Fruit fly (Drosophila melanogaster) whole organism, wandering third instar larva: Measurements from ENCODE around the gene Kots.

Experiments used
- CG9705 ChIP-seq: fragments of 200-800 bp; sonication (Bioruptor generic); optimal IDR thresholded peaks from 2 replicates; lab custom pipeline; 2018; ENCODE audit warnings: missing biosample characterization, mild to moderate bottlenecking, missing genetic modification characterization
- CrebA ChIP-seq: fragments of 200-800 bp; sonication (Bioruptor generic); optimal IDR thresholded peaks from 2 replicates; lab custom pipeline; 2016; ENCODE audit warnings: missing biosample characterization, mild to moderate bottlenecking, missing genetic modification characterization, borderline replicate concordance
- GATAd ChIP-seq: sonication (Bioruptor generic); optimal IDR thresholded peaks from 2 replicates; lab custom pipeline; 2016; ENCODE audit warnings: missing biosample characterization, missing genetic modification characterization
- HLH106 ChIP-seq: fragments of 200-800 bp; optimal IDR thresholded peaks from 3 replicates; lab custom pipeline; 2019; ENCODE audit warnings: missing biosample characterization, mild to moderate bottlenecking, missing genetic modification characterization, moderate library complexity
- Hnf4 ChIP-seq: fragments of 200-800 bp; sonication (Bioruptor generic); optimal IDR thresholded peaks from 2 replicates; lab custom pipeline; 2016; ENCODE audit warnings: missing biosample characterization, mild to moderate bottlenecking, missing genetic modification characterization
- Hr83 ChIP-seq: fragments of 200-300 bp; sonication (Bioruptor generic); optimal IDR thresholded peaks from 2 replicates; lab custom pipeline; 2016; ENCODE audit warnings: missing biosample characterization, mild to moderate bottlenecking, missing genetic modification characterization, moderate library complexity; ENCODE audit not compliant: poor library complexity, severe bottlenecking
- Jra ChIP-seq: sonication (Bioruptor generic); optimal IDR thresholded peaks from 2 replicates; lab custom pipeline; 2016; ENCODE audit warnings: missing biosample characterization, missing genetic modification characterization
- Mio ChIP-seq: sonication (Bioruptor generic); optimal IDR thresholded peaks from 2 replicates; lab custom pipeline; 2016; ENCODE audit warnings: missing biosample characterization, missing genetic modification characterization
- N ChIP-seq: fragments of >200 bp; optimal IDR thresholded peaks from 2 replicates; lab custom pipeline; 2018; ENCODE audit warnings: missing biosample characterization, missing external identifiers, missing genetic modification characterization
- OdsH ChIP-seq: fragments of 200-800 bp; sonication (Bioruptor generic); optimal IDR thresholded peaks from 2 replicates; lab custom pipeline; 2016; ENCODE audit warnings: missing biosample characterization, mild to moderate bottlenecking, missing genetic modification characterization
- Rel ChIP-seq, 2 experiments: fragments of 200-800 bp; sonication (Bioruptor generic) in 1 of 2; optimal IDR thresholded peaks; 2 replicates in 1 of 2; 3 replicates in 1 of 2; lab custom pipeline; 2016 to 2019; ENCODE audit warnings: mild to moderate bottlenecking in 2 of 2, missing biosample characterization in 2 of 2, missing genetic modification characterization in 2 of 2, moderate library complexity in 1 of 2
- Sp1 ChIP-seq: fragments of 200-800 bp; sonication (Bioruptor generic); optimal IDR thresholded peaks from 3 replicates; lab custom pipeline; 2019; ENCODE audit warnings: missing biosample characterization, mild to moderate bottlenecking, missing genetic modification characterization, moderate library complexity
- Vsx2 ChIP-seq: fragments of 200-300, 225-300 bp; sonication (Bioruptor generic); optimal IDR thresholded peaks from 2 replicates; lab custom pipeline; 2018; ENCODE audit warnings: missing biosample characterization, missing genetic modification characterization; ENCODE audit not compliant: partially characterized antibody
- br ChIP-seq: fragments of 200-800 bp; sonication (Bioruptor generic); optimal IDR thresholded peaks from 2 replicates; lab custom pipeline; 2016; ENCODE audit warnings: missing biosample characterization, missing genetic modification characterization
- brk ChIP-seq: fragments of 200-800 bp; sonication (Bioruptor generic); optimal IDR thresholded peaks from 2 replicates; lab custom pipeline; 2016; ENCODE audit warnings: missing biosample characterization, mild to moderate bottlenecking, missing genetic modification characterization
- dmrt93B ChIP-seq: fragments of 200-800 bp; sonication (Bioruptor generic); optimal IDR thresholded peaks from 2 replicates; lab custom pipeline; 2018; ENCODE audit warnings: missing biosample characterization, mild to moderate bottlenecking, missing genetic modification characterization
- ey ChIP-seq: fragments of 200-800 bp; sonication (Bioruptor generic); optimal IDR thresholded peaks from 2 replicates; lab custom pipeline; 2016; ENCODE audit warnings: missing biosample characterization, missing genetic modification characterization
- foxo ChIP-seq, 2 experiments: fragments of 200-800 bp; sonication (Bioruptor generic); optimal IDR thresholded peaks; 2 replicates in 1 of 2; 3 replicates in 1 of 2; lab custom pipeline; 2016 to 2017; ENCODE audit warnings: missing biosample characterization in 2 of 2, missing genetic modification characterization in 2 of 2
- fru ChIP-seq: fragments of 200-800 bp; sonication (Bioruptor generic); optimal IDR thresholded peaks from 3 replicates; lab custom pipeline; 2016; ENCODE audit warnings: missing biosample characterization, mild to moderate bottlenecking, missing genetic modification characterization
- h ChIP-seq: fragments of 200-800 bp; sonication (Bioruptor generic); optimal IDR thresholded peaks from 3 replicates; lab custom pipeline; 2016; ENCODE audit warnings: missing biosample characterization, mild to moderate bottlenecking, missing genetic modification characterization
- pan ChIP-seq: fragments of >200 bp; optimal IDR thresholded peaks from 2 replicates; lab custom pipeline; 2017
- psq ChIP-seq: fragments of 200-800 bp; sonication (Bioruptor generic); optimal IDR thresholded peaks from 3 replicates; lab custom pipeline; 2017; ENCODE audit warnings: missing biosample characterization, mild to moderate bottlenecking, missing genetic modification characterization, moderate library complexity
- rgr ChIP-seq: fragments of 200-800 bp; sonication (Bioruptor generic); optimal IDR thresholded peaks from 3 replicates; lab custom pipeline; 2016; ENCODE audit warnings: missing biosample characterization, mild to moderate bottlenecking, missing genetic modification characterization
- sage ChIP-seq: fragments of 200-800 bp; sonication (Bioruptor generic); optimal IDR thresholded peaks from 2 replicates; lab custom pipeline; 2016; ENCODE audit warnings: missing biosample characterization, mild to moderate bottlenecking, missing genetic modification characterization
- sv ChIP-seq: fragments of 200-800 bp; sonication (Bioruptor generic); optimal IDR thresholded peaks from 3 replicates; lab custom pipeline; 2016; ENCODE audit warnings: missing biosample characterization, missing genetic modification characterization
- tai ChIP-seq: sonication (Bioruptor generic); optimal IDR thresholded peaks from 2 replicates; lab custom pipeline; 2016; ENCODE audit warnings: missing biosample characterization, missing genetic modification characterization
- usp ChIP-seq: fragments of >200 bp; optimal IDR thresholded peaks from 2 replicates; lab custom pipeline; 2017; ENCODE audit warnings: missing biosample characterization, missing genetic modification characterization
- woc ChIP-seq: sonication (Bioruptor generic); optimal IDR thresholded peaks from 2 replicates; lab custom pipeline; 2016; ENCODE audit warnings: missing biosample characterization, mild to moderate bottlenecking, missing genetic modification characterization

Gene Kots

DNA sequence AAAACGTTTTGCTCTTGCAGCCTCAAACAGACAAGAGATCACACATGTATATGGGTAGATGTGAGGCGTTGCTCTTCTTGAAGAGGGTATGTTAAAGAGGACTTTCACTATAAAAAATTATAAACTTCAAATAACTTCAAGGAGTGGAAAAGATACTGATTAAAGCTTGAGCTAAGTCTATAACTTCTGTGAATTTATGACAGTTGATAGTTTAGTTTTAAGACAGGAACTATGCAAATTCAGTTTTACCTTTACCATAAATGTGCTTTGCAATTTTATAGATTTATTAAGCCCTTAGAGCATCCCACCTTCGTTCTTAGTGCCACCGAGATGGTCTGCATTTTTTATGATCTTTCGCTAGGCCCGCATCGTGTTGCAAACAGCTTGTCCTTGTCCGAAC lies 47.4 kb downstream of the Kots start:
- TF ChIP-seq foxo (GFP tag; optimal IDR thresholded peaks at IDR 0.05; lab: Kevin White, UChicago): peak in 1 of 2 experiments; percentile 16
- peak; percentile 22 for TF ChIP-seq woc (GFP tag; lab: Kevin White, UChicago)
- no peak for TF ChIP-seq Hnf4 (GFP tag; lab: Kevin White, UChicago)
- peak; percentile 21 for TF ChIP-seq h (GFP tag; lab: Kevin White, UChicago)

DNA sequence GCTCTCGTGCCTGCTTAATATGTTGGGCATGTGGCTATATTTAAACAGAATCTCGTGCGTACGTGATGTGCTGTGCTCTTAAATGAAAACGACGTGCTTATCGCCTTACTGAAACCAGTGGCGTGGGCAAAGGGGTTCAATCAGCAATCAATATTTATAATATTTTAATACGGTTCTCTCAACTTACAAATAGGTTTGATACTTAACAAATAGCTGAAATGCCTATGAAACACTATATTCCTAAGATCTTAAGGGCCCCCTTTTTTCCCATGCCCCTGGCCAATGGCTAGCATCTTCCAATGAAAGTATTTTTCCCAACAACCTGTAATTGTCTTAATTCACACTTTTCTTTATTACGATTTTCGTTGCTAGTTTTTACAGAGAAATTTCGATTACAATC lies 48.3 kb downstream of the Kots start:
- peak; percentile 27 for TF ChIP-seq dmrt93B (GFP tag; lab: Kevin White, UChicago)
- no peak for TF ChIP-seq CrebA
- TF ChIP-seq psq (GFP tag; lab: Kevin White, UChicago): peak; percentile 41
- TF ChIP-seq usp (GFP tag; lab: Kevin White, UChicago): no peak
- no peak for TF ChIP-seq Rel (GFP tag; optimal IDR thresholded peaks at IDR 0.05; lab: Kevin White, UChicago)
- TF ChIP-seq Rel (tag; optimal IDR thresholded peaks at IDR 0.05; lab: Kevin White, UChicago): no peak
- TF ChIP-seq CG9705 (GFP tag; lab: Kevin White, UChicago): no peak
- TF ChIP-seq woc (GFP tag; lab: Kevin White, UChicago): no peak
- TF ChIP-seq pan (lab: Kevin White, UChicago): no peak
- TF ChIP-seq Sp1 (GFP tag; lab: Kevin White, UChicago): peak; percentile 57
- peak; percentile 52 for TF ChIP-seq sv
- no peak for TF ChIP-seq brk (GFP tag; lab: Kevin White, UChicago)
- TF ChIP-seq h (GFP tag; lab: Kevin White, UChicago): peak; percentile 73
- TF ChIP-seq br (GFP tag; lab: Kevin White, UChicago): peak; percentile 69
- TF ChIP-seq ey (GFP tag; lab: Kevin White, UChicago): peak; percentile 54
- TF ChIP-seq tai (GFP tag; lab: Kevin White, UChicago): peak; percentile 38
- TF ChIP-seq sage (GFP tag; lab: Kevin White, UChicago): no peak
- peak in 1 of 2 experiments; percentile 67 for TF ChIP-seq foxo (GFP tag; optimal IDR thresholded peaks at IDR 0.05; lab: Kevin White, UChicago)
- no peak for TF ChIP-seq Hr83
- peak; percentile 53 for TF ChIP-seq rgr (GFP tag; lab: Kevin White, UChicago)
- peak; percentile 67 for TF ChIP-seq HLH106 (tag; lab: Kevin White, UChicago)
- TF ChIP-seq OdsH: peak; percentile 68
- TF ChIP-seq fru (GFP tag; lab: Kevin White, UChicago): peak; percentile 48
- TF ChIP-seq Hnf4 (GFP tag; lab: Kevin White, UChicago): peak; percentile 58

DNA sequence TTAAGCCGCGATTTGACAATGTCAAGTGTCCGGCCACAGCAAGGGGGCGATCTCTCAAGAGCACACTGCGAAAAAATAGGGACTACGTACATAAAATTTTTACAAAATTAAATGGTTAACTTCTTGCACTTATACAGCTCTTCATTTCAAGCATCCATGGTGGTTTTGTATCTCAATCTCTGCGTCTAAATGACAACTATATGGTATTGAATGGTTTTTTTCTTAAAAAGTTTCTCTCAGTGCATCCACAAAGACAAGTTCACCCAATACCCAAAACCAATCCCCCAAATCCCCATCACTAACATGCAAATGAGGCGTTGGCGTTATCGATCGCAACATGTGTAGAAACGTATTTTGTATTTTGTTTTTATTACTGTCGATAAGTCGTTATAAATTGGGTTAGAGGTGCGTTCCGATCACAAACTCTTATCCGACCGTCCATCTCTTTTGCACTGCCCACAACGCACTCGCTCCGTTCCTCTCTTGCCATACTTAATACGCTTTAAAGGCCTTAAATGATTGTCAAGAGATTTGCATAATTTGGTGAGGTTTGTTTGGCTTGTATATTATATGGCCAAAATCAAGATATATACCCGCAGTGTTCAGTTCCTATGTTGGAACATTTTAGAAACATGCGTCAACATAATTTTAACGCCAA lies 49.1 kb downstream of the Kots start:
- TF ChIP-seq Sp1 (GFP tag; lab: Kevin White, UChicago): peak; percentile 35
- TF ChIP-seq h (GFP tag; lab: Kevin White, UChicago): peak; percentile 68
- no peak for TF ChIP-seq GATAd (GFP tag; lab: Kevin White, UChicago)
- peak; percentile 34 for TF ChIP-seq psq (GFP tag; lab: Kevin White, UChicago)
- TF ChIP-seq HLH106 (tag; lab: Kevin White, UChicago): peak; percentile 61
- peak; percentile 46 for TF ChIP-seq OdsH
- peak; percentile 6 for TF ChIP-seq woc (GFP tag; lab: Kevin White, UChicago)
- TF ChIP-seq foxo (GFP tag; optimal IDR thresholded peaks at IDR 0.05; lab: Kevin White, UChicago): peak in 1 of 2 experiments; percentile 69
- no peak for TF ChIP-seq Hr83
- peak; percentile 17 for TF ChIP-seq dmrt93B (GFP tag; lab: Kevin White, UChicago)
- TF ChIP-seq sv: peak; percentile 53
- TF ChIP-seq Jra (GFP tag; lab: Kevin White, UChicago): no peak
- peak; percentile 60 for TF ChIP-seq rgr (GFP tag; lab: Kevin White, UChicago)
- no peak for TF ChIP-seq Mio (GFP tag; lab: Kevin White, UChicago)
- TF ChIP-seq br (GFP tag; lab: Kevin White, UChicago): peak; percentile 25
- TF ChIP-seq Vsx2 (GFP tag; lab: Kevin White, UChicago): no peak
- peak; percentile 47 for TF ChIP-seq ey (GFP tag; lab: Kevin White, UChicago)
- TF ChIP-seq Hnf4 (GFP tag; lab: Kevin White, UChicago): peak; percentile 21
- TF ChIP-seq fru (GFP tag; lab: Kevin White, UChicago): peak; percentile 57
- TF ChIP-seq tai (GFP tag; lab: Kevin White, UChicago): no peak
- TF ChIP-seq sage (GFP tag; lab: Kevin White, UChicago): no peak
- TF ChIP-seq Rel (GFP tag; optimal IDR thresholded peaks at IDR 0.05; lab: Kevin White, UChicago): no peak
- no peak for TF ChIP-seq Rel (tag; optimal IDR thresholded peaks at IDR 0.05; lab: Kevin White, UChicago)

DNA sequence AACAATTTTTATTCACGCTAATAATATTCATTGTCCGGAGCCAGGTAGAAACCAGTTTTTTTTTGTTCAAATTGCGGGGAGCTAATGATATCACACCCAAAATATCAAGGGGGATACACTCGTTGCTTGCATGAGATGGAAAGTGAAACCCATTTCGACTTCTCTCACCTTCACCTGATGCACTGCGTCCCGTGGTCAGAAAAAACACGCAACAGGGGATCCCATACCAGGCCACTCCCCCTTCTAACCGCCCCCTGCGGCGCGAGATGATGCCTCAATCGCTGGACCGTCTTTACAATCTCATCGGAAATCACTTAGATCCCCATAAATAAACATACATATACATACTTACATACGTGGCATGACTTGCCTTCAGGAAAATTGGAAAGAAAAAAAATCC lies 50.4 kb downstream of the Kots start:
- TF ChIP-seq Vsx2 (GFP tag; lab: Kevin White, UChicago) (no peak), br (GFP tag; lab: Kevin White, UChicago) (no peak), N (GFP tag; lab: Kevin White, UChicago) (no peak), Rel (GFP tag; optimal IDR thresholded peaks at IDR 0.05; lab: Kevin White, UChicago) (no peak), Rel (tag; optimal IDR thresholded peaks at IDR 0.05; lab: Kevin White, UChicago) (peak; percentile 79), Sp1 (GFP tag; lab: Kevin White, UChicago) (no peak), sv (no peak)
